Fruit fly (Drosophila melanogaster) whole organism, embryonic: ENCODE results near the gene Usp8.

Source experiments
- ATbp ChIP-seq: fragments of 200-800 bp; sonication (Bioruptor generic); optimal IDR thresholded peaks from 2 replicates; lab custom pipeline; 2017; ENCODE audit warnings: missing biosample characterization, mild to moderate bottlenecking, missing genetic modification characterization, missing genetic modification reagents
- Awh ChIP-seq: fragments of 200-800 bp; sonication (Bioruptor generic); IDR thresholded peaks from 2 replicates; pipeline ENCODE4, ENCODE4 v1.3.6; 2022; ENCODE audit warnings: missing biosample characterization, missing genetic modification characterization
- CG10209 ChIP-seq: fragments of 200-800 bp; sonication (Bioruptor generic); optimal IDR thresholded peaks from 3 replicates; lab custom pipeline; 2017; ENCODE audit warnings: missing biosample characterization, mild to moderate bottlenecking, missing genetic modification characterization, missing genetic modification reagents
- CG10565 ChIP-seq: fragments of 200-800 bp; sonication (Bioruptor generic); optimal IDR thresholded peaks from 3 replicates; lab custom pipeline; 2016; ENCODE audit warnings: missing biosample characterization, mild to moderate bottlenecking, missing genetic modification characterization
- CG11456 ChIP-seq: fragments of 200-800 bp; sonication (Bioruptor generic); IDR thresholded peaks from 3 replicates; pipeline ENCODE4 v1.3.6; 2022; ENCODE audit warnings: missing biosample characterization, missing genetic modification characterization
- CG12155 ChIP-seq: fragments of 200-800 bp; sonication (Bioruptor generic); optimal IDR thresholded peaks from 3 replicates; lab custom pipeline; 2016; ENCODE audit warnings: missing biosample characterization, missing genetic modification characterization
- CG12659 ChIP-seq: fragments of 200-800 bp; sonication (Bioruptor generic); optimal IDR thresholded peaks from 3 replicates; lab custom pipeline; 2017; ENCODE audit warnings: mild to moderate bottlenecking, missing biosample characterization, missing genetic modification reagents, missing genetic modification characterization
- CG12769 ChIP-seq: fragments of 200-800 bp; sonication (Bioruptor generic); optimal IDR thresholded peaks from 2 replicates; lab custom pipeline; 2019; ENCODE audit warnings: missing biosample characterization, mild to moderate bottlenecking, missing genetic modification characterization, moderate library complexity
- CG14441 ChIP-seq: fragments of 200-800 bp; sonication (Bioruptor generic); IDR thresholded peaks from 2 replicates; pipeline ENCODE4 v1.3.6; 2022; ENCODE audit warnings: missing biosample characterization, missing genetic modification characterization
- CG14965 ChIP-seq: fragments of 200-800 bp; sonication (Bioruptor generic); optimal IDR thresholded peaks from 2 replicates; lab custom pipeline; 2016; ENCODE audit warnings: missing biosample characterization, missing genetic modification characterization, borderline replicate concordance
- CG16815 ChIP-seq: fragments of 200-800 bp; sonication (Bioruptor generic); optimal IDR thresholded peaks from 3 replicates; lab custom pipeline; 2017; ENCODE audit warnings: missing biosample characterization, mild to moderate bottlenecking, missing genetic modification characterization
- CG17802 ChIP-seq: fragments of 200-800 bp; sonication (Bioruptor generic); optimal IDR thresholded peaks from 2 replicates; lab custom pipeline; 2018; ENCODE audit warnings: missing biosample characterization, mild to moderate bottlenecking, missing genetic modification characterization, moderate library complexity
- CG17829 ChIP-seq: fragments of 200-800 bp; optimal IDR thresholded peaks from 2 replicates; lab custom pipeline; 2019; ENCODE audit warnings: missing biosample characterization, mild to moderate bottlenecking, missing genetic modification characterization, moderate library complexity
- CG18599 ChIP-seq: fragments of 200-800 bp; sonication (Bioruptor generic); optimal IDR thresholded peaks from 3 replicates; lab custom pipeline; 2017; ENCODE audit warnings: missing biosample characterization, missing genetic modification characterization, mild to moderate bottlenecking, moderate library complexity, missing genetic modification reagents
- CG2120 ChIP-seq: fragments of 200-800 bp; sonication (Bioruptor generic); optimal IDR thresholded peaks from 3 replicates; lab custom pipeline; 2016; ENCODE audit warnings: missing biosample characterization, missing genetic modification characterization
- CG3726 ChIP-seq: fragments of 200-800 bp; sonication (Bioruptor generic); IDR thresholded peaks from 3 replicates; pipeline ENCODE4, ENCODE4 v1.3.6; 2022; ENCODE audit warnings: missing biosample characterization, missing genetic modification characterization
- CG43689 ChIP-seq: fragments of 200-800 bp; sonication (Bioruptor generic); IDR thresholded peaks from 2 replicates; pipeline ENCODE4 v1.3.6; 2022; ENCODE audit warnings: missing biosample characterization, missing genetic modification characterization
- CG6175 ChIP-seq: fragments of 200-800 bp; sonication (Bioruptor generic); IDR thresholded peaks from 3 replicates; pipeline ENCODE4 v1.3.6; 2022; ENCODE audit warnings: missing biosample characterization, missing genetic modification characterization
- CG6813 ChIP-seq: fragments of 200-800 bp; sonication (Bioruptor generic); optimal IDR thresholded peaks from 2 replicates; lab custom pipeline; 2017; ENCODE audit warnings: missing biosample characterization, missing genetic modification characterization, mild to moderate bottlenecking, moderate library complexity, missing genetic modification reagents
- CG7372 ChIP-seq: fragments of 200-800 bp; sonication (Bioruptor generic); IDR thresholded peaks from 2 replicates; pipeline ENCODE4 v1.3.6; 2022; ENCODE audit warnings: missing biosample characterization, missing genetic modification characterization
- CG9797 ChIP-seq: fragments of 200-800 bp; sonication (Bioruptor generic); optimal IDR thresholded peaks from 3 replicates; lab custom pipeline; 2018; ENCODE audit warnings: missing biosample characterization, mild to moderate bottlenecking, missing genetic modification characterization
- CoRest ChIP-seq: fragments of 200-800 bp; sonication (Bioruptor generic); optimal IDR thresholded peaks from 3 replicates; lab custom pipeline; 2018; ENCODE audit warnings: missing biosample characterization, mild to moderate bottlenecking, missing genetic modification characterization, moderate library complexity
- Ets65A ChIP-seq: fragments of 200-800 bp; sonication (Bioruptor generic); peaks from one replicate; lab custom pipeline; 2016; ENCODE audit warnings: missing biosample characterization, missing genetic modification characterization
- H2.0 ChIP-seq: fragments of 200-800 bp; sonication (Bioruptor generic); IDR thresholded peaks from 2 replicates; pipeline ENCODE4 v1.3.6; 2022; ENCODE audit warnings: missing biosample characterization, missing genetic modification characterization
- HLH4C ChIP-seq: fragments of 200-800 bp; sonication (Bioruptor generic); IDR thresholded peaks from 3 replicates; pipeline ENCODE4 v1.3.6; 2022; ENCODE audit warnings: missing biosample characterization, missing genetic modification characterization; ENCODE audit not compliant: partially characterized antibody
- HLHmδ ChIP-seq: fragments of 200-800 bp; sonication (Bioruptor generic); optimal IDR thresholded peaks from 2 replicates; lab custom pipeline; 2018; ENCODE audit warnings: missing biosample characterization, mild to moderate bottlenecking, missing genetic modification characterization, moderate library complexity
- Hmr ChIP-seq: fragments of 200-800 bp; sonication (Bioruptor generic); optimal IDR thresholded peaks from 3 replicates; lab custom pipeline; 2017; ENCODE audit warnings: mild to moderate bottlenecking, missing biosample characterization, missing genetic modification reagents, missing genetic modification characterization
- MESR4 ChIP-seq: fragments of 200-800 bp; sonication (Bioruptor generic); optimal IDR thresholded peaks from 2 replicates; lab custom pipeline; 2018; ENCODE audit warnings: missing biosample characterization, mild to moderate bottlenecking, missing genetic modification characterization, moderate library complexity
- Med ChIP-seq: fragments of 200-800 bp; sonication (Bioruptor generic); peaks from one replicate; lab custom pipeline; 2016; ENCODE audit warnings: missing biosample characterization, missing genetic modification characterization, mild to moderate bottlenecking, inconsistent platforms, moderate library complexity
- NFAT ChIP-seq: fragments of 200-800 bp; sonication (Bioruptor generic); IDR thresholded peaks from 2 replicates; pipeline ENCODE4 v1.3.6; 2022; ENCODE audit warnings: missing biosample characterization, missing genetic modification characterization
- NK7.1 ChIP-seq: fragments of 200-800 bp; sonication (Bioruptor generic); optimal IDR thresholded peaks from 3 replicates; lab custom pipeline; 2016; ENCODE audit warnings: missing biosample characterization, missing genetic modification characterization
- Optix ChIP-seq: fragments of 200-800 bp; sonication (Bioruptor generic); IDR thresholded peaks from 3 replicates; pipeline ENCODE4 v1.3.6; 2022; ENCODE audit warnings: missing biosample characterization, missing genetic modification characterization
- Ravus ChIP-seq: fragments of 200-800 bp; sonication (Bioruptor generic); IDR thresholded peaks from 2 replicates; pipeline ENCODE4 v1.3.6; 2022; ENCODE audit warnings: missing biosample characterization, missing genetic modification characterization
- Sox100B ChIP-seq: fragments of 200-800 bp; sonication (Bioruptor generic); optimal IDR thresholded peaks from 3 replicates; lab custom pipeline; 2018; ENCODE audit warnings: missing biosample characterization, mild to moderate bottlenecking, missing genetic modification characterization
- Ssrp ChIP-seq: fragments of 200-800 bp; sonication (Bioruptor generic); optimal IDR thresholded peaks from 2 replicates; lab custom pipeline; 2018; ENCODE audit warnings: missing biosample characterization, mild to moderate bottlenecking, missing genetic modification characterization, moderate library complexity
- Tbp ChIP-seq: fragments of >200 bp; optimal IDR thresholded peaks from 2 replicates; lab custom pipeline; 2018; ENCODE audit warnings: missing biosample characterization, missing genetic modification characterization
- Xrp1 ChIP-seq: fragments of 200-800 bp; sonication (Bioruptor generic); IDR thresholded peaks from 2 replicates; pipeline ENCODE4 v1.3.6; 2022; ENCODE audit warnings: missing biosample characterization, missing genetic modification characterization
- ab ChIP-seq: fragments of 200-800 bp; sonication (Bioruptor generic); optimal IDR thresholded peaks from 2 replicates; lab custom pipeline; 2016; ENCODE audit warnings: missing biosample characterization, missing genetic modification characterization
- ara ChIP-seq: fragments of 200-800 bp; sonication (Bioruptor generic); IDR thresholded peaks from 2 replicates; pipeline ENCODE4 v1.3.6; 2022; ENCODE audit warnings: missing biosample characterization, missing genetic modification characterization
- dysf ChIP-seq: fragments of 200-800 bp; sonication (Bioruptor generic); IDR thresholded peaks from 3 replicates; pipeline ENCODE4 v1.3.6; 2022; ENCODE audit warnings: missing biosample characterization, missing genetic modification characterization
- gcm2 ChIP-seq: fragments of 200-800 bp; sonication (Bioruptor generic); optimal IDR thresholded peaks from 2 replicates; lab custom pipeline; 2016; ENCODE audit warnings: missing biosample characterization, missing genetic modification characterization
- gfzf ChIP-seq: fragments of 200-800 bp; sonication (Bioruptor generic); optimal IDR thresholded peaks from 2 replicates; lab custom pipeline; 2016; ENCODE audit warnings: missing biosample characterization, mild to moderate bottlenecking, missing genetic modification characterization, moderate library complexity
- gro ChIP-seq: fragments of 200-800 bp; sonication (Bioruptor generic); optimal IDR thresholded peaks from 2 replicates; lab custom pipeline; 2016; ENCODE audit warnings: missing biosample characterization, missing genetic modification characterization
- nmo ChIP-seq: fragments of 200-800 bp; sonication (Bioruptor generic); optimal IDR thresholded peaks from 2 replicates; lab custom pipeline; 2018; ENCODE audit warnings: missing biosample characterization, mild to moderate bottlenecking, missing genetic modification characterization, moderate library complexity
- nom ChIP-seq: fragments of 200-800 bp; sonication (Bioruptor generic); optimal IDR thresholded peaks from 2 replicates; lab custom pipeline; 2017; ENCODE audit warnings: missing biosample characterization, missing genetic modification characterization, mild to moderate bottlenecking, moderate library complexity, missing genetic modification reagents
- pan ChIP-seq, 4 experiments: fragments of >200 bp in 3 of 4; fragments of 200-800 bp in 1 of 4; sonication (Bioruptor generic) in 1 of 4; optimal IDR thresholded peaks in 3 of 4; IDR thresholded peaks in 1 of 4; 2 replicates each; pipeline versions ENCODE4 v1.3.6 to Lab custom; 2017 to 2022; ENCODE audit warnings: missing biosample characterization in 2 of 4, missing genetic modification characterization in 2 of 4, mixed read lengths in 1 of 4
- pho ChIP-seq: fragments of 200-800 bp; sonication (Bioruptor generic); optimal IDR thresholded peaks from 2 replicates; lab custom pipeline; 2016; ENCODE audit warnings: missing biosample characterization, missing genetic modification characterization
- pum ChIP-seq: fragments of 200-800 bp; sonication (Bioruptor generic); optimal IDR thresholded peaks from 2 replicates; lab custom pipeline; 2016; ENCODE audit warnings: missing biosample characterization, missing genetic modification characterization
- sens ChIP-seq: fragments of 200-800 bp; sonication (Bioruptor generic); peaks from one replicate; lab custom pipeline; 2016; ENCODE audit warnings: missing biosample characterization, missing genetic modification characterization
- sna ChIP-seq: fragments of 200-800 bp; sonication (Bioruptor generic); IDR thresholded peaks from 2 replicates; pipeline ENCODE4 v1.3.6; 2022; ENCODE audit warnings: missing biosample characterization, missing genetic modification characterization; ENCODE audit not compliant: partially characterized antibody
- sqz ChIP-seq: fragments of 200-800 bp; sonication (Bioruptor generic); optimal IDR thresholded peaks from 3 replicates; lab custom pipeline; 2018; ENCODE audit warnings: missing biosample characterization, mild to moderate bottlenecking, missing genetic modification characterization
- wek ChIP-seq: fragments of 200-800 bp; sonication (Bioruptor generic); optimal IDR thresholded peaks from 3 replicates; lab custom pipeline; 2018; ENCODE audit warnings: missing biosample characterization, mild to moderate bottlenecking, missing genetic modification characterization, moderate library complexity

The Usp8 gene

dm6 chr3R:21152856-21153278 is 18.8 kb downstream of the Usp8 start (continued):
- TF ChIP-seq pan (optimal IDR thresholded peaks at IDR 0.05; lab: Kevin White, UChicago) (no peak), pan (GFP tag; optimal IDR thresholded peaks at IDR 0.05 in 1 of 2, IDR thresholded peaks at IDR 0.05 in 1 of 2) (no peak), CG6813 (GFP tag; lab: Kevin White, UChicago) (no peak), Tbp (GFP tag; lab: Kevin White, UChicago) (no peak), Awh (GFP tag; lab: Robert Waterston, UW) (no peak), Sox100B (GFP tag; lab: Kevin White, UChicago) (no peak), CG9797 (no peak), ATbp (no peak), ab (GFP tag; lab: Kevin White, UChicago) (no peak), CG16815 (GFP tag; lab: Kevin White, UChicago) (no peak), CG12659 (no peak), pum (GFP tag; lab: Kevin White, UChicago) (no peak), CG17802 (tag; lab: Kevin White, UChicago) (no peak), CG12769 (tag; lab: Kevin White, UChicago) (no peak), Ravus (GFP tag; lab: Robert Waterston, UW) (no peak), CG14965 (GFP tag; lab: Kevin White, UChicago) (no peak), CG18599 (no peak), CG2120 (GFP tag; lab: Kevin White, UChicago) (no peak), CG12155 (GFP tag; lab: Kevin White, UChicago) (no peak), gro (GFP tag; lab: Kevin White, UChicago) (no peak), CG14441 (GFP tag; lab: Robert Waterston, UW) (no peak), CG17829 (tag; lab: Kevin White, UChicago) (no peak), wek (no peak), nmo (GFP tag; lab: Kevin White, UChicago) (no peak), HLHmδ (GFP tag; lab: Kevin White, UChicago) (no peak), nom (peak; percentile 98), NK7.1 (GFP tag; lab: Kevin White, UChicago) (no peak), CG11456 (GFP tag; lab: Robert Waterston, UW) (no peak), ara (GFP tag; lab: Robert Waterston, UW) (no peak), CG10209 (GFP tag; lab: Kevin White, UChicago) (no peak), dysf (GFP tag; lab: Robert Waterston, UW) (no peak), CoRest (no peak), CG43689 (GFP tag; lab: Robert Waterston, UW) (no peak), pho (GFP tag; lab: Kevin White, UChicago) (no peak)

- TF ChIP-seq sens (GFP tag; lab: Kevin White, UChicago) (peak; percentile 47), MESR4 (GFP tag; lab: Kevin White, UChicago) (no peak), CG3726 (no peak), CG10565 (GFP tag; lab: Kevin White, UChicago) (no peak), Ets65A (GFP tag; lab: Kevin White, UChicago) (peak; percentile 3), sqz (GFP tag; lab: Kevin White, UChicago) (no peak), gfzf (GFP tag; lab: Kevin White, UChicago) (no peak), sna (GFP tag; lab: Robert Waterston, UW) (no peak), CG6175 (GFP tag; lab: Robert Waterston, UW) (0 out of 3 replicates have a peak, but pooled peaks have one; percentile 7), Hmr (GFP tag; lab: Kevin White, UChicago) (no peak), H2.0 (GFP tag; lab: Robert Waterston, UW) (no peak), Ssrp (tag; lab: Kevin White, UChicago) (no peak), Optix (GFP tag; lab: Robert Waterston, UW) (no peak), NFAT (no peak), Ravus (GFP tag; lab: Robert Waterston, UW) (no peak), CG7372 (GFP tag; lab: Robert Waterston, UW) (peak; percentile 75), HLH4C (GFP tag; lab: Robert Waterston, UW) (no peak; the same call in 2 of the 3 replicates), gcm2 (GFP tag; lab: Kevin White, UChicago) (no peak), Med (GFP tag; lab: Kevin White, UChicago) (peak; percentile 16), Xrp1 (no peak)
These were observed 20.1 kb downstream of the Usp8 start for dm6 chr3R:21154130-21154529.
